Fruit fly (Drosophila melanogaster) whole organism, pupa: ENCODE measurements around the gene Ggamma30A.

ENCODE experiments used
- CG10348 ChIP-seq: fragments of 200-800 bp; sonication (Bioruptor generic); IDR thresholded peaks from 2 replicates; pipeline ENCODE4 v1.3.6; 2022; ENCODE audit warnings: missing biosample characterization, missing genetic modification characterization
- CG12605 ChIP-seq: fragments of 200-800 bp; sonication (Bioruptor generic); IDR thresholded peaks from 2 replicates; pipeline ENCODE4 v1.3.6; 2022; ENCODE audit warnings: missing biosample characterization, missing genetic modification characterization
- CG13204 ChIP-seq: fragments of 200-800 bp; sonication (Bioruptor generic); optimal IDR thresholded peaks from 2 replicates; lab custom pipeline; 2018; ENCODE audit warnings: missing biosample characterization, mild to moderate bottlenecking, missing genetic modification characterization, moderate library complexity
- CG14655 ChIP-seq: fragments of 200-800 bp; sonication (Bioruptor generic); optimal IDR thresholded peaks from 3 replicates; lab custom pipeline; 2017; ENCODE audit warnings: mild to moderate bottlenecking, missing biosample characterization, missing genetic modification reagents, missing genetic modification characterization
- CG15710 ChIP-seq: fragments of 200-800 bp; sonication (Bioruptor generic); optimal IDR thresholded peaks from 2 replicates; lab custom pipeline; 2018; ENCODE audit warnings: missing biosample characterization, mild to moderate bottlenecking, missing genetic modification characterization, moderate library complexity
- CG17806 ChIP-seq: fragments of 200-800 bp; sonication (Bioruptor generic); optimal IDR thresholded peaks from 2 replicates; lab custom pipeline; 2018; ENCODE audit warnings: missing biosample characterization, mild to moderate bottlenecking, missing genetic modification characterization, moderate library complexity
- CG32121 ChIP-seq: fragments of 200-800 bp; sonication (Bioruptor generic); IDR thresholded peaks from 2 replicates; pipeline ENCODE4 v1.3.6; 2022; ENCODE audit warnings: missing biosample characterization, missing genetic modification characterization
- CG34367 ChIP-seq: fragments of 200-800 bp; sonication (Bioruptor generic); optimal IDR thresholded peaks from 2 replicates; lab custom pipeline; 2018; ENCODE audit warnings: missing biosample characterization, mild to moderate bottlenecking, missing genetic modification characterization
- CG4496 ChIP-seq: fragments of 200-800 bp; sonication (Bioruptor generic); IDR thresholded peaks from 3 replicates; pipeline ENCODE4 v1.3.6; 2022; ENCODE audit warnings: missing biosample characterization, missing genetic modification characterization
- CG8159 ChIP-seq: fragments of 200-800 bp; sonication (Bioruptor generic); optimal IDR thresholded peaks from 3 replicates; lab custom pipeline; 2018; ENCODE audit warnings: missing biosample characterization, mild to moderate bottlenecking, missing genetic modification characterization, moderate library complexity
- CG8301 ChIP-seq: fragments of 200-800 bp; sonication (Bioruptor generic); optimal IDR thresholded peaks from 2 replicates; lab custom pipeline; 2018; ENCODE audit warnings: missing biosample characterization, mild to moderate bottlenecking, missing genetic modification characterization
- CG9948 ChIP-seq: fragments of 200-800 bp; sonication (Bioruptor generic); optimal IDR thresholded peaks from 2 replicates; lab custom pipeline; 2018; ENCODE audit warnings: missing biosample characterization, mild to moderate bottlenecking, missing genetic modification characterization, moderate library complexity
- D1 ChIP-seq: fragments of 200-800 bp; sonication (Bioruptor generic); optimal IDR thresholded peaks from 2 replicates; lab custom pipeline; 2018; ENCODE audit warnings: missing biosample characterization, mild to moderate bottlenecking, missing genetic modification characterization, moderate library complexity
- EcR ChIP-seq: fragments of 200-800 bp; sonication (Bioruptor generic); optimal IDR thresholded peaks from 3 replicates; lab custom pipeline; 2019; ENCODE audit warnings: missing biosample characterization, missing genetic modification characterization, mild to moderate bottlenecking, moderate library complexity, missing genetic modification reagents
- Ets98B ChIP-seq: fragments of 200-800 bp; sonication (Bioruptor generic); IDR thresholded peaks from 2 replicates; pipeline ENCODE4 v1.3.6; 2022; ENCODE audit warnings: missing biosample characterization, missing genetic modification characterization
- Pif1A ChIP-seq: fragments of 200-800 bp; sonication (Bioruptor generic); optimal IDR thresholded peaks from 3 replicates; lab custom pipeline; 2016; ENCODE audit warnings: missing biosample characterization, missing genetic modification characterization
- Pif1B ChIP-seq: fragments of 200-800 bp; sonication (Bioruptor generic); optimal IDR thresholded peaks from 3 replicates; lab custom pipeline; 2016; ENCODE audit warnings: missing biosample characterization, missing genetic modification characterization
- Snoo ChIP-seq: fragments of 200-800 bp; sonication (Bioruptor generic); optimal IDR thresholded peaks from 3 replicates; lab custom pipeline; 2017; ENCODE audit warnings: missing biosample characterization, mild to moderate bottlenecking, missing genetic modification characterization, inconsistent platforms
- fd96Ca ChIP-seq: fragments of 200-800 bp; sonication (Bioruptor generic); IDR thresholded peaks from 3 replicates; pipeline ENCODE4 v1.3.6; 2022; ENCODE audit warnings: missing biosample characterization, missing genetic modification characterization
- gl ChIP-seq: fragments of 200-800 bp; sonication (Bioruptor generic); optimal IDR thresholded peaks from 2 replicates; lab custom pipeline; 2018; ENCODE audit warnings: missing biosample characterization, mild to moderate bottlenecking, missing genetic modification characterization
- rn ChIP-seq: fragments of 200-800 bp; sonication (Bioruptor generic); IDR thresholded peaks from 2 replicates; pipeline ENCODE4 v1.3.6; 2022; ENCODE audit warnings: missing biosample characterization, missing genetic modification characterization

Ggamma30A gene

dm6 chr2L:9333300-9333876 is 77.0 kb downstream of the Ggamma30A start, which contains the start of gene Eaat1:
Gene Eaat1, plus strand, starts transcription at chr2L:9333567.
- TF ChIP-seq CG9948 (tag; lab: Kevin White, UChicago): no peak
- no peak for TF ChIP-seq CG13204 (GFP tag; lab: Kevin White, UChicago)
- no peak for TF ChIP-seq D1 (tag; lab: Kevin White, UChicago)
- TF ChIP-seq CG32121 (GFP tag; lab: Robert Waterston, UW): no peak

DNA sequence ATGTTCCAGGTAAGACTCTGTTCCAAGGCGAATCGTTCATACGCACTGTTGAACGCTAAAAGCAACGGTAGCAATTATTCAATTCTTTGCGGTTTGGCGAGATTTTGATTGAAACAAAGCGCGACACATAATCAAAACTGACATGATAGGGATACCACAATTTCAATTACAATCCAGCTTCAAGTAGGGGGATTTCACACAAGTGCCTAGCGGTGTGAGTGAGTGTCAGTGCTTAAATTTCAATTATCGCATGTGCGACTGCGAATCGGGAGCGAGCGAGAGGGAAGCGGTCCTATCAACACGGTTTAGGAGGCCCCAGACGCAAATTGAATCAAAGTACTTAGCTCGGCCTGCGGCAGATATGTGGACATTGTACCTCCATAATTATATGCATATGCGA is 82.5 kb downstream of the Ggamma30A start:
- no peak for TF ChIP-seq CG17806 (tag; lab: Kevin White, UChicago)
- TF ChIP-seq D1 (tag; lab: Kevin White, UChicago): no peak
- TF ChIP-seq CG4496 (GFP tag; lab: Robert Waterston, UW): no peak
- TF ChIP-seq CG14655 (GFP tag; lab: Kevin White, UChicago): no peak
- no peak for TF ChIP-seq CG10348
- TF ChIP-seq CG12605: no peak
- TF ChIP-seq fd96Ca (GFP tag; lab: Robert Waterston, UW): no peak
- no peak for TF ChIP-seq CG32121 (GFP tag; lab: Robert Waterston, UW)
- TF ChIP-seq rn (GFP tag; lab: Robert Waterston, UW): no peak

dm6 chr2L:9341960-9342359 is 85.6 kb downstream of the Ggamma30A start:
- TF ChIP-seq Pif1A (GFP tag; lab: Kevin White, UChicago) (no peak), CG12605 (no peak), CG15710 (no peak), D1 (tag; lab: Kevin White, UChicago) (no peak), CG9948 (tag; lab: Kevin White, UChicago) (no peak), CG17806 (tag; lab: Kevin White, UChicago) (no peak), Pif1B (GFP tag; lab: Kevin White, UChicago) (no peak), CG8301 (no peak), CG10348 (no peak), CG34367 (no peak), CG8159 (tag; lab: Kevin White, UChicago) (no peak), fd96Ca (GFP tag; lab: Robert Waterston, UW) (no peak)
- TF ChIP-seq, all 21 proteins: peak for 0

- TF ChIP-seq Ets98B (GFP tag; lab: Robert Waterston, UW) (no peak), CG8159 (tag; lab: Kevin White, UChicago) (no peak), CG34367 (no peak), Pif1A (GFP tag; lab: Kevin White, UChicago) (no peak), CG4496 (GFP tag; lab: Robert Waterston, UW) (no peak), CG8301 (no peak)
Observed at dm6 chr2L:9342532-9342931, 86.2 kb downstream of the Ggamma30A start, which contains the start of gene CG3748. Gene CG3748, plus strand, starts transcription at chr2L:9342832.

DNA sequence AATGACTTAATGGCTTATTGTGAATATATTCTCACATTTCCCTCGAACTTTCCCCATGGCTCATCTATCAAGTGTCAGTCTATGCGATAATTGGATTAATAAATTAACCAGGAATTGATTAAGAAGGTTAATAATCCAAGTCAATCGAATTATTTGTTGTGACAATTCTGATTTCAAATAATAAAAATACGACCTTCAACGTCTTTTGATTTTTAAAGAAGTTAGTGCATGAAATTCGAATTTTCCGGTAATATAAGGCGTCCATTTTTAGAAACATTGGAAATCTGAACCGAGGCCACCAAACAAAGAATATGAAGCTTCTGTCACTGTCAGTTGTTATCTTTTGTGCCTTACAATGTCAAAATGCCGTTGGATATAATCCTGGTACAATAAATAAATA is 92.9 kb downstream of the Ggamma30A start, which contains the start of gene CG43350:
TSS of gene CG43350 (plus strand) at position 301 of the 400 bp plus-strand sequence.
- no peak for TF ChIP-seq gl (tag; lab: Kevin White, UChicago)
- no peak for TF ChIP-seq CG34367
- no peak for TF ChIP-seq EcR (GFP tag; lab: Kevin White, UChicago)
- TF ChIP-seq fd96Ca (GFP tag; lab: Robert Waterston, UW): no peak
- no peak for TF ChIP-seq Pif1B (GFP tag; lab: Kevin White, UChicago)
- TF ChIP-seq CG9948 (tag; lab: Kevin White, UChicago): no peak
- no peak for TF ChIP-seq CG32121 (GFP tag; lab: Robert Waterston, UW)
- no peak for TF ChIP-seq rn (GFP tag; lab: Robert Waterston, UW)
- TF ChIP-seq Snoo (tag; lab: Kevin White, UChicago): no peak
- TF ChIP-seq D1 (tag; lab: Kevin White, UChicago): no peak
- TF ChIP-seq Pif1A (GFP tag; lab: Kevin White, UChicago): no peak
- no peak for TF ChIP-seq Ets98B (GFP tag; lab: Robert Waterston, UW)
- TF ChIP-seq CG8301: no peak
- TF ChIP-seq CG4496 (GFP tag; lab: Robert Waterston, UW): no peak
- no peak for TF ChIP-seq CG8159 (tag; lab: Kevin White, UChicago)
- TF ChIP-seq CG15710: no peak
- TF ChIP-seq CG13204 (GFP tag; lab: Kevin White, UChicago): no peak
- no peak for TF ChIP-seq CG14655 (GFP tag; lab: Kevin White, UChicago)

DNA sequence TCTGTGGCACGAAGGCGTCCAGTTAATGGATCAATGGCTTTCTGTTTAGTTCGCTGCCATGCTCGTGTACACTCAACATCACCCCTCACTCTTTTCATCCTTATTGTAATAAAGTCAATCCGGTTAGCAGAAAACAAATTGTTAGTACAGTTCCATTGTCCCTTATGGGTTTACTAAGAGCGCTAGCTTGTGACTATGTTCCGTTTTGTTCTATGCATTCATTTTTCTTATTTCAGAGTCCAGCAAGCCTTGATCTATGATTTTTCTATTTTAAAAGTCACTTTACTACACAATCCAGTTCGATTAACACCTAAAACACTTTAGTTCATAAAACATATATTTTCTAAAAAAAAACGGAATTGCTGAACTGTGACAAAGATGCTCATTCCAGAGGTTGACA is 93.8 kb downstream of the Ggamma30A start, which contains the start of gene CG13110:
TSS of gene CG13110 (plus strand) at position 301 of the 400 bp plus-strand sequence.
- TF ChIP-seq gl (tag; lab: Kevin White, UChicago): no peak
- no peak for TF ChIP-seq CG14655 (GFP tag; lab: Kevin White, UChicago)
- no peak for TF ChIP-seq Pif1B (GFP tag; lab: Kevin White, UChicago)
- TF ChIP-seq CG13204 (GFP tag; lab: Kevin White, UChicago): no peak
- no peak for TF ChIP-seq Ets98B (GFP tag; lab: Robert Waterston, UW)
